Worm (Caenorhabditis elegans) whole organism, mixed stage, embryonic: ENCODE measurements around the gene srlf-30.

Source experiments
- M03D4.4 ChIP-seq: sonication (generic microtip); optimal IDR thresholded peaks from 2 replicates; lab custom pipeline; 2017; ENCODE audit warnings: mild to moderate bottlenecking, missing genetic modification characterization, missing compliant biosample characterization
- bed-3 ChIP-seq: fragments of 200-800 bp; sonication (Bioruptor generic); optimal IDR thresholded peaks from 3 replicates; lab custom pipeline; 2018; ENCODE audit warnings: mild to moderate bottlenecking, missing genetic modification characterization, moderate library complexity, missing compliant biosample characterization
- ceh-39 ChIP-seq: fragments of 150-350 bp; optimal IDR thresholded peaks from 2 replicates; lab custom pipeline; 2014; ENCODE audit warnings: missing biosample characterization, missing genetic modification characterization
- ceh-43 ChIP-seq: fragments of 200-800 bp; sonication (Bioruptor generic); optimal IDR thresholded peaks from 2 replicates; lab custom pipeline; 2018; ENCODE audit warnings: mild to moderate bottlenecking, missing genetic modification characterization, moderate library complexity, missing compliant biosample characterization
- ceh-83 ChIP-seq: fragments of 200-800 bp; sonication (Bioruptor generic); optimal IDR thresholded peaks from 2 replicates; lab custom pipeline; 2018; ENCODE audit warnings: mild to moderate bottlenecking, missing genetic modification characterization, missing compliant biosample characterization
- ces-1 ChIP-seq: fragments of 150-350 bp; optimal IDR thresholded peaks from 2 replicates; lab custom pipeline; 2014; ENCODE audit warnings: missing biosample characterization, missing genetic modification reagents, missing genetic modification characterization
- cnd-1 ChIP-seq: fragments of 200-800 bp; sonication (Bioruptor generic); optimal IDR thresholded peaks from 2 replicates; lab custom pipeline; 2018; ENCODE audit warnings: mild to moderate bottlenecking, missing genetic modification characterization, missing compliant biosample characterization
- drap-1 ChIP-seq: fragments of 200-800 bp; sonication (Bioruptor generic); optimal IDR thresholded peaks from 3 replicates; lab custom pipeline; 2018; ENCODE audit warnings: mild to moderate bottlenecking, missing genetic modification characterization, missing compliant biosample characterization
- elt-1 ChIP-seq: sonication (generic microtip); optimal IDR thresholded peaks from 2 replicates; lab custom pipeline; 2017; ENCODE audit warnings: missing genetic modification characterization, mild to moderate bottlenecking, missing compliant biosample characterization, antibody characterized with exemption, moderate library complexity, borderline replicate concordance; ENCODE audit not compliant: insufficient read depth
- elt-3 ChIP-seq: fragments of 150-350 bp; optimal IDR thresholded peaks from 2 replicates; lab custom pipeline; 2014; ENCODE audit warnings: missing biosample characterization, missing genetic modification characterization
- flh-1 ChIP-seq: fragments of 200-800 bp; sonication (Bioruptor generic); optimal IDR thresholded peaks from 2 replicates; lab custom pipeline; 2018; ENCODE audit warnings: mild to moderate bottlenecking, missing genetic modification characterization, moderate library complexity, missing compliant biosample characterization
- ham-2 ChIP-seq: fragments of 200-800 bp; sonication (Bioruptor generic); optimal IDR thresholded peaks from 2 replicates; lab custom pipeline; 2018; ENCODE audit warnings: mild to moderate bottlenecking, missing genetic modification characterization, missing compliant biosample characterization
- hlh-1 ChIP-seq: fragments of 150-350 bp; optimal IDR thresholded peaks from 2 replicates; lab custom pipeline; 2014; ENCODE audit warnings: missing biosample characterization, missing genetic modification reagents, missing genetic modification characterization
- lin-32 ChIP-seq: fragments of 200-800 bp; sonication (Bioruptor generic); optimal IDR thresholded peaks from 2 replicates; lab custom pipeline; 2018; ENCODE audit warnings: mild to moderate bottlenecking, missing genetic modification characterization, missing compliant biosample characterization
- lsy-2 ChIP-seq: fragments of 150-350 bp; optimal IDR thresholded peaks from 2 replicates; lab custom pipeline; 2014; ENCODE audit warnings: missing biosample characterization, missing genetic modification characterization
- mab-5 ChIP-seq: fragments of 150-350 bp; optimal IDR thresholded peaks from 2 replicates; lab custom pipeline; 2014; ENCODE audit warnings: missing biosample characterization, missing genetic modification characterization
- mep-1 ChIP-seq: fragments of 150-350 bp; optimal IDR thresholded peaks from 2 replicates; lab custom pipeline; 2017; ENCODE audit warnings: missing biosample characterization, missing genetic modification reagents, missing genetic modification characterization, inconsistent platforms
- mls-2 ChIP-seq: sonication (generic microtip); optimal IDR thresholded peaks from 2 replicates; lab custom pipeline; 2016; ENCODE audit warnings: mild to moderate bottlenecking, missing genetic modification characterization, moderate library complexity, missing compliant biosample characterization
- nhr-12 ChIP-seq: fragments of 150-350 bp; optimal IDR thresholded peaks from 2 replicates; lab custom pipeline; 2014; ENCODE audit warnings: missing biosample characterization, missing genetic modification characterization
- nhr-2 ChIP-seq: fragments of 150-350 bp; optimal IDR thresholded peaks from 2 replicates; lab custom pipeline; 2014; ENCODE audit warnings: missing biosample characterization, missing genetic modification characterization
- nhr-237 ChIP-seq: fragments of 150-350 bp; optimal IDR thresholded peaks from 2 replicates; lab custom pipeline; 2014; ENCODE audit warnings: missing biosample characterization, missing genetic modification characterization
- nhr-28 ChIP-seq: fragments of 150-350 bp; optimal IDR thresholded peaks from 2 replicates; lab custom pipeline; 2014; ENCODE audit warnings: missing biosample characterization, missing genetic modification characterization
- nhr-76 ChIP-seq: sonication (generic microtip); optimal IDR thresholded peaks from 2 replicates; lab custom pipeline; 2017; ENCODE audit warnings: missing biosample characterization, missing genetic modification characterization
- pha-4 ChIP-seq: fragments of 150-350 bp; optimal IDR thresholded peaks from 2 replicates; lab custom pipeline; 2018; ENCODE audit warnings: missing biosample characterization, missing genetic modification reagents, missing genetic modification characterization
- sptf-1 ChIP-seq: sonication (generic microtip); optimal IDR thresholded peaks from 2 replicates; lab custom pipeline; 2017; ENCODE audit warnings: mild to moderate bottlenecking, missing genetic modification characterization, moderate library complexity, missing compliant biosample characterization
- tbx-8 ChIP-seq: fragments of 200-800 bp; sonication (Bioruptor generic); optimal IDR thresholded peaks from 2 replicates; lab custom pipeline; 2018; ENCODE audit warnings: mild to moderate bottlenecking, missing genetic modification characterization, moderate library complexity, missing compliant biosample characterization
- unc-62 ChIP-seq: fragments of 150-350 bp; optimal IDR thresholded peaks from 2 replicates; lab custom pipeline; 2014; ENCODE audit warnings: missing biosample characterization, missing genetic modification reagents, missing genetic modification characterization
- ztf-11 ChIP-seq: fragments of 150-350 bp; optimal IDR thresholded peaks from 2 replicates; lab custom pipeline; 2014; ENCODE audit warnings: missing biosample characterization, missing genetic modification characterization

srlf-30 gene

DNA sequence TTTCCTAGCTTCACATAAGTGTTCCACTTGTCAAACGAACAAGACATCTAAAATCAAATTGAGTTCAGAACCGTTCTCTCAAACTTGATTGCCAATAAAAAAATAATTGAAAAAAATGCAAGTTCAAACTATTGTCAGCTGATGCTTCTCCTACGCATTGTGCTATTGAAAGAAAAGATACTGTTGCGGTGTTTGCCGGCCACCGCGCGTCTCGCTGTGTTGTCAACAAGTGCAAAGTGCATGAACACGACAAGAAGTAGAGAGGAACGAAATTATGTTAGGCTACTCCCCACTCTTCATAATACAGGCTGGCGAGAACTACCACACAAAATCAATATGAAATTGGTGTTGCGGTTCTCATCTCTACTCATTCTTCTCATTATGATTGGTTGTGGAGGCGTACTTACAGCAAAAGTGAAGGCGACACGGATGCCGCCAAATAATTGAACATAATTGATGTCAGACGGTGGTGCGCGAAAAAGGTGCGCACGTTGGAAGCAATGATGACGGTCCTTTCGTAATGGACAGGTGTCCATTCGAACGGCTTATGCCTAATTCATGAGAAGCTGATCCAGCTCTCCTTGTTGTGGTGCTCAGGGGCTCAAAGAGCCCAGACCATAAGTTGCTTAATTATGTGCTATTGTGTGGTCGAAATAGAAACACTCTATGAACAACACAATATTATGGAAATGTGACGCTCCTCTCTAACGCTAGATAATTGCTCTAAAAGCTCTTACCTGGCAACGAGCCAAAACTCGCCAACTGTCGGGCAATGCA, 32.6 kb upstream of the srlf-30 start:
- TF ChIP-seq ceh-83 (GFP tag; lab: Kevin White, UChicago) (no peak), nhr-237 (tag; lab: Kevin White, UChicago) (no peak), ham-2 (GFP tag; lab: Kevin White, UChicago) (peak; percentile 47), hlh-1 (tag; lab: Kevin White, UChicago) (peak; percentile 2), ces-1 (peak; percentile 18), pha-4 (peak; percentile 59), cnd-1 (tag; lab: Kevin White, UChicago) (no peak), mls-2 (tag; lab: Kevin White, UChicago) (peak; percentile 71), ceh-43 (GFP tag; lab: Kevin White, UChicago) (peak; percentile 72)

DNA sequence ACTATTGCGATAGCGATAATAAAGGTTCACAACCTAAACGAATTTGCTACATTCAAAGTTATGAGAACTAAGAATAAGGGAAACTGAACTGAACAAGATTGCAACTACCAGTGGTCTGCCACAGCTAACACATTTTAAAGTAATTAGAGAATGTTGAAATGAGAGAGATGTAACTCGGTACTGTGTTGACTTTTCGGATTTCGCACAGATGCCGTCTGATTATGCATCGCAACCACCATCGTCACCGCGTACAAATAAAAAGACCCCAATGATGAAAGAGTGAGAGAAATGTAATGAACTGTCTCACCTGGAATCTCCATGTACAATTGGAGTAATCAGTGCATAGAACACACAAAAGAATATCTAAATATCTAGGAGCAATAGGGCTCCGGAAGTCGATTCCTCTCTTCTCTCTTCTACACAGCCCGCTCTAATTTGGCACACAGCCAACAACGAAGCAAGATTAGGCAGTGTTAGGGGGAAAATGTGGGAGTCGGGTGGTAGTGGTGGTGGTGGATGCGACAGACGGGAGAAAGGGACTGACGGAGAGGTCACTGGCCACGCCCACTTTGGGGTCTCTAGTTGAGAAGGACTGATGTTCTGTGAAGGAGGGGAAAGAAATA, 31.4 kb upstream of the srlf-30 start, which contains the start of gene F13E9.11:
Gene F13E9.11 (minus strand): TSS at position 507 of the 623 bp plus-strand sequence.
- TF ChIP-seq ces-1 (peak; percentile 37), ztf-11 (tag; lab: Kevin White, UChicago) (peak; percentile 7), bed-3 (GFP tag; lab: Kevin White, UChicago) (no peak), mab-5 (no peak), pha-4 (no peak), nhr-2 (tag; lab: Kevin White, UChicago) (no peak), nhr-76 (tag; lab: Kevin White, UChicago) (no peak), mep-1 (peak; percentile 43), cnd-1 (tag; lab: Kevin White, UChicago) (peak; percentile 71)

DNA sequence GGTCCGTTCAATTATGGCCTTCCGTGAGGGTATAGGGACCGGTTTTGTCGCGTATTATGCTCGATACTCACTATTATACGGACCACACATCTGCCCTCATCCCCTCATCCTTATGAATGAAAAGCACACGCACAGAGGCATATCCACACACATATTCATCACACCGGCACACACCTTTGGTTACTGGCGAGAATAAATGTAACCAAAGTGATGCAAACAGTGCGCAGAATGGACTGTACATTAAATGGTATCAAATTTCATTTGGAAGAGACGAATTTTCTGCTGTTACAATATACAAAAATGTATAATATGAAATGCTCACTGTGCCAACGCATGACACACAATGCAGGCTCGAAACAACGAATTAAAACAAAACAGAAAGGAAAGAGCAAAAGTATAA, 30.5 kb upstream of the srlf-30 start:
- TF ChIP-seq nhr-2 (tag; lab: Kevin White, UChicago), result peak; percentile 28
- no peak for TF ChIP-seq sptf-1 (tag; lab: Kevin White, UChicago)

DNA sequence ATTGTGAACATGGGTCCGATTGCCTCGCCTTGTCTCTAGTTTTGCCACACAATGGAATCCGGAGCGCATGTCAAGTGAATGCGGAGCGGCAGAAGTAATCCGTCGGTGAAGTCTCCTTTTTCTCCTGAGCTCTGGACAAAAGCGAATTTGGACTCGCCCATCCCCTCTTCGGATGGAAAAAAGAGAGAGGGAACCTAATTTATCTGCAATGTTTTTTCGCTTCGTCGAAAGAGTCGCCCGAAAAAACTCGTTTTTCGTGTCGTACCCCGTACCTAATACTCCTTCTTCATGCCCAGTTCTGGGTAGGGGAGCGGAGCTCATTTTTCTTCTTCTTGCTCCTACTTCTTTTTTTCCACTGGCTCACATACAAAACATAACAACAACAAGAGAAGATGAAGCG, 30.0 kb upstream of the srlf-30 start:
- TF ChIP-seq drap-1 (GFP tag; lab: Kevin White, UChicago) (no peak), lsy-2 (tag; lab: Kevin White, UChicago) (no peak), ces-1 (peak; percentile 57)
- TF ChIP-seq, all 35 proteins: peak for 1

DNA sequence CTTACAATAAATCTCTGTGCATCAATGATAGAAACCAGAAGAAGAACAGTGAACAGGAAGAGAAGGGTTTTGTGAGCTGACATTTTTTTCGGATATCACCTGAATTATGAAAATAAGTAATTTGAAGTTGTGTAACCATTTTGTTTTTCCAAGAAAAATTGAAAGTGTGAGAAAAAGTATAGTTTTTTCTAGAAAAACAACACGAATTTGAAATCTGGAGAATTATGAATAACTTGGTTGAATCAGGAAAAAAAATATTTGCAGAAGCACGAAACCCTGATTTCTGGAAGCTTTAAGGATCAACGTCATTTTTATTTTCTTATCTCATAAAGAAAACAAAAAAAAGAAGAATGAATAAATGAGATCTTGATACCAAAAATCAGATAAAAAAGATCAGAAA, 25.7 kb upstream of the srlf-30 start, which contains the start of gene F13E9.12:
Gene F13E9.12 (minus strand): TSS at position 101 of the 400 bp plus-strand sequence.
- TF ChIP-seq elt-3 (no peak), mls-2 (tag; lab: Kevin White, UChicago) (no peak), nhr-28 (tag; lab: Kevin White, UChicago) (no peak), tbx-8 (GFP tag; lab: Kevin White, UChicago) (no peak), nhr-76 (tag; lab: Kevin White, UChicago) (no peak), unc-62 (GFP tag; lab: Kevin White, UChicago) (no peak), sptf-1 (tag; lab: Kevin White, UChicago) (no peak), cnd-1 (tag; lab: Kevin White, UChicago) (no peak), ceh-83 (GFP tag; lab: Kevin White, UChicago) (no peak), nhr-12 (no peak), ztf-11 (tag; lab: Kevin White, UChicago) (no peak)

DNA sequence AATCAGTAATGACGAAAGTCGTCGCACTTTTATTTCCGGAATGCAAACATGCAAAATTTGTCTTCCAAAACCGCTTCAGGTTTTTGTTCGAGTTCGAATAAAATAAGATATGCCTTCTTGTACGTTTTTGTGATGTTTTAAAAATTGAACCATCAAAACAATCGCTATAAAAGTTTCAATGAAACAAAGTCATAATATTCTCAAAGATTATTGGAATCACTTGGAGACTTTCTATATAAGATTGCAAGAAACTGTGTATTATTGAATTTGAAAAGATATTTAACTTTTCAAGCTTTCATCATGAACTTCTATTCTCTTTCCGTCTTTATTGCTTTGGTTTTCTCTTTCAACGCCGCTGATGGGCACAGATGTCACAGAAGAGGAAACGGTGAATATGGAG, 23.3 kb upstream of the srlf-30 start, which contains the start of gene fipr-14:
Gene fipr-14 (plus strand): TSS at position 301 of the 400 bp plus-strand sequence.
- no peak for TF ChIP-seq ztf-11 (tag; lab: Kevin White, UChicago)
- TF ChIP-seq bed-3 (GFP tag; lab: Kevin White, UChicago), result no peak
- no peak for TF ChIP-seq ham-2 (GFP tag; lab: Kevin White, UChicago)
- TF ChIP-seq tbx-8 (GFP tag; lab: Kevin White, UChicago), result no peak
- no peak for TF ChIP-seq drap-1 (GFP tag; lab: Kevin White, UChicago)

DNA sequence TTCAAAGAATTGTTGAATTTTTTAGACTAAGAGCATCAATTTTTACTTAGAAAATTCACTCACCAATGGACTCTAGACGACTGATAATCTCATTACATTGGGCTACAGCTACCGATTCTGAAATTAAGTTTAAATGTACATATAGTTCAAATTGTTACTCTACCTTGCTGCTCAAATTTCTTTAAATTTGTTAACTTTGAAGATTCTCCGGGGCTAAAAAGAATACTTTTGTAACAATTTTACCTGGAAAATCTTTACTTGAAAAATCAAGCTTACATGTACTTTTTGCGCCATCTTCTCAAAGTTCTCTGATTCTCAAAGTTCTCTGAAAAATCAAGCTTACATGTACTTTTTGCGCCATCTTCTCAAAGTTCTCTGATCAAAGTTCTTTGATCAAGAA, 20.6 kb upstream of the srlf-30 start, which contains the start of gene sdz-13:
Gene sdz-13 (minus strand): TSS at position 101 of the 400 bp plus-strand sequence.
- no peak for TF ChIP-seq nhr-76 (tag; lab: Kevin White, UChicago)
- TF ChIP-seq tbx-8 (GFP tag; lab: Kevin White, UChicago), result no peak
- TF ChIP-seq lin-32 (GFP tag; lab: Kevin White, UChicago), result no peak
- TF ChIP-seq elt-1, result no peak
- TF ChIP-seq ceh-39 (tag; lab: Kevin White, UChicago), result no peak
- TF ChIP-seq ceh-83 (GFP tag; lab: Kevin White, UChicago), result no peak
- TF ChIP-seq sptf-1 (tag; lab: Kevin White, UChicago), result no peak
- no peak for TF ChIP-seq mab-5
- no peak for TF ChIP-seq lsy-2 (tag; lab: Kevin White, UChicago)
- no peak for TF ChIP-seq flh-1 (GFP tag; lab: Kevin White, UChicago)
- TF ChIP-seq drap-1 (GFP tag; lab: Kevin White, UChicago), result no peak
- no peak for TF ChIP-seq M03D4.4 (tag; lab: Kevin White, UChicago)
- no peak for TF ChIP-seq hlh-1 (tag; lab: Kevin White, UChicago)
- no peak for TF ChIP-seq mep-1
- no peak for TF ChIP-seq ham-2 (GFP tag; lab: Kevin White, UChicago)
- no peak for TF ChIP-seq nhr-12
- no peak for TF ChIP-seq ceh-43 (GFP tag; lab: Kevin White, UChicago)
- no peak for TF ChIP-seq elt-3
